Worm (Caenorhabditis elegans): ENCODE data around the gene spop-1.
A peak's percentile ranks its signal among the peaks of the same experiment; 100 is the strongest.

Gene spop-1

ce11 chrIII:10094538-10094937, 3.3 kb downstream of the spop-1 start:
- TF ChIP-seq efl-3 (GFP tag; optimal IDR thresholded peaks at IDR 0.05) (no peak), lin-14 (GFP tag; optimal IDR thresholded peaks at IDR 0.05) (peak; percentile 60), nhr-85 (tag) (peak; percentile 80), C34B4.2 (tag; optimal IDR thresholded peaks at IDR 0.05) (no peak), snu-23 (GFP tag; optimal IDR thresholded peaks at IDR 0.05) (peak; percentile 56), efl-1 (optimal IDR thresholded peaks at IDR 0.05) (peak in 1 of 2 experiments; percentile 6), efl-1 (GFP tag; optimal IDR thresholded peaks at IDR 0.05 in 1 of 2) (peak in 1 of 2 experiments; percentile 83), nhr-71 (tag; optimal IDR thresholded peaks at IDR 0.05) (peak; percentile 36), ztf-11 (tag; optimal IDR thresholded peaks at IDR 0.05) (peak in 1 of 2 experiments; percentile 62), rnt-1 (tag; optimal IDR thresholded peaks at IDR 0.05) (peak; percentile 33), nhr-12 (tag; optimal IDR thresholded peaks at IDR 0.05) (no peak), F16B12.6 (tag; optimal IDR thresholded peaks at IDR 0.05) (no peak), mep-1 (tag; optimal IDR thresholded peaks at IDR 0.05) (peak; percentile 22), nhr-20 (tag; optimal IDR thresholded peaks at IDR 0.05) (peak; percentile 23), nhr-90 (tag; optimal IDR thresholded peaks at IDR 0.05; ENCODE audit: poor library complexity) (peak; percentile 37), dsc-1 (tag; optimal IDR thresholded peaks at IDR 0.05) (peak; percentile 32), lsy-2 (tag; optimal IDR thresholded peaks at IDR 0.05) (no peak), tbx-2 (tag; optimal IDR thresholded peaks at IDR 0.05) (no peak), ceh-82 (tag; optimal IDR thresholded peaks at IDR 0.05) (no peak), blmp-1 (tag; optimal IDR thresholded peaks at IDR 0.05) (peak; percentile 43), nhr-47 (tag; optimal IDR thresholded peaks at IDR 0.05) (peak; percentile 21), nhr-28 (tag; optimal IDR thresholded peaks at IDR 0.05) (no peak), dpl-1 (GFP tag; optimal IDR thresholded peaks at IDR 0.05) (peak in 1 of 3 experiments; percentile 11), swsn-7 (tag; optimal IDR thresholded peaks at IDR 0.05) (peak; percentile 21)

- TF ChIP-seq mab-9 (GFP tag; IDR thresholded peaks at IDR 0.05) (no peak), hpl-2 (GFP tag; optimal IDR thresholded peaks at IDR 0.05) (no peak), C16A3.4 (tag; optimal IDR thresholded peaks at IDR 0.05) (no peak), elt-2 (tag; optimal IDR thresholded peaks at IDR 0.05) (no peak), fkh-10 (GFP tag; optimal IDR thresholded peaks at IDR 0.05) (no peak), unc-98 (GFP tag; IDR thresholded peaks at IDR 0.05) (no peak), fos-1 (tag; optimal IDR thresholded peaks at IDR 0.05) (no peak), nhr-19 (GFP tag; conservative IDR thresholded peaks at IDR 0.05) (no peak), ztf-11 (tag; optimal IDR thresholded peaks at IDR 0.05) (no peak), lin-39 (tag; optimal IDR thresholded peaks at IDR 0.05) (no peak), ets-5 (GFP tag; IDR thresholded peaks at IDR 0.05) (no peak), egl-13 (tag; optimal IDR thresholded peaks at IDR 0.05) (no peak), ama-1 (optimal IDR thresholded peaks at IDR 0.05) (no peak), lsy-2 (tag; optimal IDR thresholded peaks at IDR 0.05) (peak in 1 of 2 experiments; percentile 55), ceh-82 (tag; optimal IDR thresholded peaks at IDR 0.05) (no peak), aly-2 (tag; optimal IDR thresholded peaks at IDR 0.05) (no peak), alr-1 (tag; optimal IDR thresholded peaks at IDR 0.05; ENCODE audit: borderline replicate concordance) (no peak), fkh-4 (tag; optimal IDR thresholded peaks at IDR 0.05; ENCODE audit: borderline replicate concordance) (no peak), lin-15B (tag; optimal IDR thresholded peaks at IDR 0.05) (peak; percentile 0), mdl-1 (tag; optimal IDR thresholded peaks at IDR 0.05) (peak in 1 of 2 experiments; percentile 30), nhr-47 (tag; optimal IDR thresholded peaks at IDR 0.05) (peak; percentile 13), nhr-237 (tag; optimal IDR thresholded peaks at IDR 0.05) (no peak), fkh-8 (tag; optimal IDR thresholded peaks at IDR 0.05) (no peak), dpl-1 (GFP tag; optimal IDR thresholded peaks at IDR 0.05) (peak; percentile 84 to 92 (median 88)), nhr-84 (tag; optimal IDR thresholded peaks at IDR 0.05) (no peak), ces-1 (GFP tag; optimal IDR thresholded peaks at IDR 0.05) (no peak), nhr-85 (tag) (no peak), grh-1 (GFP tag; IDR thresholded peaks at IDR 0.05) (no peak), snpc-4 (tag; optimal IDR thresholded peaks at IDR 0.05) (no peak), pag-3 (tag; optimal IDR thresholded peaks at IDR 0.05; ENCODE audit: borderline replicate concordance, insufficient read depth) (no peak), jun-1 (tag; optimal IDR thresholded peaks at IDR 0.05) (no peak), aha-1 (tag; optimal IDR thresholded peaks at IDR 0.05) (no peak), skn-1 (tag; optimal IDR thresholded peaks at IDR 0.05) (no peak), C34B4.2 (tag; optimal IDR thresholded peaks at IDR 0.05) (no peak), blmp-1 (tag; optimal IDR thresholded peaks at IDR 0.05) (no peak), dsc-1 (tag; optimal IDR thresholded peaks at IDR 0.05) (peak; percentile 22), Y116A8C.19 (tag; optimal IDR thresholded peaks at IDR 0.05; ENCODE audit: borderline replicate concordance) (no peak)
These were observed 4.8 kb downstream of the spop-1 start for ce11 chrIII:10093093-10093492.
